Fruit fly (Drosophila melanogaster): ENCODE data around the gene CG4598.
A peak's percentile ranks its signal among the peaks of the same experiment; 100 is the strongest.

- peak; percentile 18 for TF ChIP-seq toe (GFP tag; optimal IDR thresholded peaks at IDR 0.05)
- TF ChIP-seq cnc (optimal IDR thresholded peaks at IDR 0.05) = no peak
- no peak for TF ChIP-seq CG1620 (GFP tag; optimal IDR thresholded peaks at IDR 0.05)
- no peak for TF ChIP-seq CG11617 (GFP tag; optimal IDR thresholded peaks at IDR 0.05)
- TF ChIP-seq Clk (GFP tag; optimal IDR thresholded peaks at IDR 0.05) = peak; percentile 25
- TF ChIP-seq Crg-1 (GFP tag; optimal IDR thresholded peaks at IDR 0.05) = no peak
- no peak for TF ChIP-seq kay (GFP tag; ENCODE audit: borderline replicate concordance)
- TF ChIP-seq pad (GFP tag; optimal IDR thresholded peaks at IDR 0.05) = peak; percentile 33
- peak; percentile 79 for TF ChIP-seq Mnt (GFP tag; optimal IDR thresholded peaks at IDR 0.05)
- no peak for TF ChIP-seq CG5204 (GFP tag; optimal IDR thresholded peaks at IDR 0.05)
- peak; percentile 78 for TF ChIP-seq CG12768 (GFP tag; optimal IDR thresholded peaks at IDR 0.05)
- TF ChIP-seq Hr96 (GFP tag; optimal IDR thresholded peaks at IDR 0.05) = peak; percentile 46
Observed at dm6 chr2L:9947265-9947664, 28.8 kb downstream of the CG4598 start, which contains the start of gene CG5853.
